Worm (Caenorhabditis elegans): Measurements from ENCODE around the gene ugt-32.
A peak's percentile ranks its signal among the peaks of the same experiment; 100 is the strongest.

- no peak for TF ChIP-seq nhr-25 (tag; optimal IDR thresholded peaks at IDR 0.05; ENCODE audit: borderline replicate concordance, insufficient read depth)
- no peak for TF ChIP-seq lin-29 (GFP tag; IDR thresholded peaks at IDR 0.05)
- no peak for TF ChIP-seq F49E8.2 (tag; optimal IDR thresholded peaks at IDR 0.05; ENCODE audit: borderline replicate concordance)
- no peak for TF ChIP-seq nhr-77 (tag; optimal IDR thresholded peaks at IDR 0.05)
- peak in 1 of 2 experiments; percentile 1 for TF ChIP-seq lsy-2 (tag; optimal IDR thresholded peaks at IDR 0.05)
- TF ChIP-seq skn-1 (tag; optimal IDR thresholded peaks at IDR 0.05), result no peak
- TF ChIP-seq lin-13 (GFP tag; optimal IDR thresholded peaks at IDR 0.05), result no peak
- no peak for TF ChIP-seq zfp-3 (GFP tag; conservative IDR thresholded peaks at IDR 0.05)
- TF ChIP-seq nhr-48 (tag; optimal IDR thresholded peaks at IDR 0.05), result no peak
- TF ChIP-seq ztf-7 (tag; optimal IDR thresholded peaks at IDR 0.05), result no peak
- no peak for TF ChIP-seq mdl-1 (tag; optimal IDR thresholded peaks at IDR 0.05)
- TF ChIP-seq aly-2 (tag; optimal IDR thresholded peaks at IDR 0.05), result no peak
Measured at ce11 chrV:3870359-3870758, 26.6 kb upstream of the ugt-32 start.
